Fruit fly (Drosophila melanogaster) whole organism, embryonic: ENCODE data around the gene corolla.

Source experiments
- CG10321 ChIP-seq: fragments of 200-800 bp; sonication (Bioruptor generic); IDR thresholded peaks from 2 replicates; pipeline ENCODE4 v1.3.6; 2022; ENCODE audit warnings: missing biosample characterization, missing genetic modification characterization
- CG10654 ChIP-seq: fragments of 200-800 bp; sonication (Bioruptor generic); optimal IDR thresholded peaks from 2 replicates; lab custom pipeline; 2016; ENCODE audit warnings: missing biosample characterization, missing genetic modification characterization
- CG12071 ChIP-seq: fragments of 200-800 bp; sonication (Bioruptor generic); optimal IDR thresholded peaks from 3 replicates; lab custom pipeline; 2018; ENCODE audit warnings: missing biosample characterization, mild to moderate bottlenecking, missing genetic modification characterization
- CG12236 ChIP-seq: fragments of 200-800 bp; sonication (Bioruptor generic); optimal IDR thresholded peaks from 2 replicates; lab custom pipeline; 2016; ENCODE audit warnings: missing biosample characterization, missing genetic modification characterization
- CG13624 ChIP-seq: fragments of 200-800 bp; sonication (Bioruptor generic); optimal IDR thresholded peaks from 2 replicates; lab custom pipeline; 2016; ENCODE audit warnings: missing biosample characterization, missing genetic modification characterization
- CG14860 ChIP-seq: fragments of 200-800 bp; sonication (Bioruptor generic); IDR thresholded peaks from 3 replicates; pipeline ENCODE4 v1.3.6; 2022; ENCODE audit warnings: missing biosample characterization, missing genetic modification characterization; ENCODE audit not compliant: partially characterized antibody
- CG1529 ChIP-seq: fragments of 200-800 bp; sonication (Bioruptor generic); optimal IDR thresholded peaks from 3 replicates; lab custom pipeline; 2018; ENCODE audit warnings: missing biosample characterization, missing genetic modification characterization
- CG17186 ChIP-seq: fragments of 200-800 bp; sonication (Bioruptor generic); optimal IDR thresholded peaks from 3 replicates; lab custom pipeline; 2017; ENCODE audit warnings: missing biosample characterization, missing genetic modification reagents, missing genetic modification characterization
- CG17612 ChIP-seq: fragments of 200-800 bp; sonication (Bioruptor generic); IDR thresholded peaks from 2 replicates; pipeline ENCODE4 v1.3.6; 2022; ENCODE audit warnings: missing biosample characterization, missing genetic modification characterization
- CG18262 ChIP-seq: fragments of 200-800 bp; optimal IDR thresholded peaks from 3 replicates; lab custom pipeline; 2019; ENCODE audit warnings: missing biosample characterization, mild to moderate bottlenecking, missing genetic modification characterization, moderate library complexity
- CG30020 ChIP-seq: fragments of 200-800 bp; optimal IDR thresholded peaks from 2 replicates; lab custom pipeline; 2019; ENCODE audit warnings: missing biosample characterization, mild to moderate bottlenecking, missing genetic modification characterization, moderate library complexity
- CG33213 ChIP-seq: fragments of 200-800 bp; sonication (Bioruptor generic); optimal IDR thresholded peaks from 3 replicates; lab custom pipeline; 2016; ENCODE audit warnings: missing biosample characterization, missing genetic modification characterization
- CG3407 ChIP-seq: fragments of 200-800 bp; sonication (Bioruptor generic); optimal IDR thresholded peaks from 2 replicates; lab custom pipeline; 2018; ENCODE audit warnings: missing biosample characterization, mild to moderate bottlenecking, missing genetic modification characterization
- CG4707 ChIP-seq: fragments of 200-800 bp; sonication (Bioruptor generic); optimal IDR thresholded peaks from 2 replicates; lab custom pipeline; 2018; ENCODE audit warnings: missing biosample characterization, mild to moderate bottlenecking, missing genetic modification characterization, moderate library complexity
- CG5180 ChIP-seq: fragments of 200-800 bp; sonication (Bioruptor generic); optimal IDR thresholded peaks from 3 replicates; lab custom pipeline; 2017; ENCODE audit warnings: missing biosample characterization, missing genetic modification characterization, mild to moderate bottlenecking, moderate library complexity, missing genetic modification reagents
- CG6689 ChIP-seq: fragments of 200-800 bp; sonication (Bioruptor generic); IDR thresholded peaks from 2 replicates; pipeline ENCODE4 v1.3.6; 2022; ENCODE audit warnings: missing biosample characterization, missing genetic modification characterization
- CG7839 ChIP-seq: fragments of 200-800 bp; sonication (Bioruptor generic); optimal IDR thresholded peaks from 3 replicates; lab custom pipeline; 2018; ENCODE audit warnings: missing biosample characterization, mild to moderate bottlenecking, missing genetic modification characterization, moderate library complexity
- CG8290 ChIP-seq, 3 experiments: fragments of 200-800 bp; sonication (Bioruptor generic); optimal IDR thresholded peaks; 2 replicates each; lab custom pipeline; 2016 to 2019; ENCODE audit warnings: missing biosample characterization in 3 of 3, missing genetic modification characterization in 3 of 3, mild to moderate bottlenecking in 2 of 3, moderate library complexity in 1 of 3
- CG9437 ChIP-seq: fragments of 200-800 bp; sonication (Bioruptor generic); optimal IDR thresholded peaks from 2 replicates; lab custom pipeline; 2018; ENCODE audit warnings: missing biosample characterization, mild to moderate bottlenecking, missing genetic modification characterization
- Camta ChIP-seq: fragments of 200-800 bp; sonication (Bioruptor generic); optimal IDR thresholded peaks from 2 replicates; lab custom pipeline; 2016; ENCODE audit warnings: missing biosample characterization, missing genetic modification characterization
- CoRest ChIP-seq: fragments of 200-800 bp; sonication (Bioruptor generic); optimal IDR thresholded peaks from 3 replicates; lab custom pipeline; 2018; ENCODE audit warnings: missing biosample characterization, mild to moderate bottlenecking, missing genetic modification characterization, moderate library complexity
- Dll ChIP-seq: fragments of 200-800 bp; sonication (Bioruptor generic); IDR thresholded peaks from 4 replicates; pipeline ENCODE4 v1.3.6; 2022; ENCODE audit warnings: missing biosample characterization, missing genetic modification characterization; ENCODE audit not compliant: partially characterized antibody
- Ets65A ChIP-seq: fragments of 200-800 bp; sonication (Bioruptor generic); peaks from one replicate; lab custom pipeline; 2016; ENCODE audit warnings: missing biosample characterization, missing genetic modification characterization
- H2.0 ChIP-seq: fragments of 200-800 bp; sonication (Bioruptor generic); IDR thresholded peaks from 2 replicates; pipeline ENCODE4 v1.3.6; 2022; ENCODE audit warnings: missing biosample characterization, missing genetic modification characterization
- Hand ChIP-seq: fragments of 200-800 bp; sonication (Bioruptor generic); optimal IDR thresholded peaks from 2 replicates; lab custom pipeline; 2017; ENCODE audit warnings: mild to moderate bottlenecking, missing biosample characterization, missing genetic modification reagents, missing genetic modification characterization
- MBD-R2 ChIP-seq: fragments of 200-800 bp; sonication (Bioruptor generic); IDR thresholded peaks from 2 replicates; pipeline ENCODE4 v1.3.6; 2022; ENCODE audit warnings: missing biosample characterization, missing genetic modification characterization
- Nf-YC ChIP-seq: fragments of 200-800 bp; optimal IDR thresholded peaks from 3 replicates; lab custom pipeline; 2019; ENCODE audit warnings: missing biosample characterization, mild to moderate bottlenecking, missing genetic modification characterization, moderate library complexity
- NfI ChIP-seq: fragments of 200-800 bp; sonication (Bioruptor generic); optimal IDR thresholded peaks from 3 replicates; lab custom pipeline; 2018; ENCODE audit warnings: missing biosample characterization, mild to moderate bottlenecking, missing genetic modification characterization, moderate library complexity
- Poxn ChIP-seq: fragments of 200-800 bp; sonication (Bioruptor generic); IDR thresholded peaks from 2 replicates; pipeline ENCODE4 v1.3.6; 2022; ENCODE audit warnings: missing biosample characterization, missing genetic modification characterization
- Trl ChIP-seq, 3 experiments: fragments of >200 bp in 2 of 3; fragments of 200-800 bp in 1 of 3; sonication (Bioruptor generic) in 1 of 3; optimal IDR thresholded peaks; 2 replicates in 1 of 3; 3 replicates in 2 of 3; lab custom pipeline; 2016 to 2017; ENCODE audit warnings: missing biosample characterization in 1 of 3, missing genetic modification characterization in 1 of 3
- bbx ChIP-seq: fragments of 200-800 bp; sonication (Bioruptor generic); IDR thresholded peaks from 2 replicates; pipeline ENCODE4 v1.3.6; 2022; ENCODE audit warnings: missing biosample characterization, missing genetic modification characterization; ENCODE audit not compliant: partially characterized antibody
- cas ChIP-seq: fragments of 200-800 bp; sonication (Bioruptor generic); IDR thresholded peaks from 2 replicates; pipeline ENCODE4 v1.3.6; 2022; ENCODE audit warnings: missing biosample characterization, missing genetic modification characterization
- chinmo ChIP-seq: fragments of 200-800 bp; sonication (Bioruptor generic); IDR thresholded peaks from 4 replicates; pipeline ENCODE4 v1.3.6; 2022; ENCODE audit warnings: missing biosample characterization, missing genetic modification characterization; ENCODE audit not compliant: partially characterized antibody
- ci ChIP-seq: fragments of 200-800 bp; sonication (Bioruptor generic); IDR thresholded peaks from 3 replicates; pipeline ENCODE4 v1.3.6; 2022; ENCODE audit warnings: missing biosample characterization, missing genetic modification characterization
- da ChIP-seq: fragments of 200-800 bp; sonication (Bioruptor generic); optimal IDR thresholded peaks from 2 replicates; lab custom pipeline; 2016; ENCODE audit warnings: missing biosample characterization, missing genetic modification characterization
- dysf ChIP-seq: fragments of 200-800 bp; sonication (Bioruptor generic); IDR thresholded peaks from 3 replicates; pipeline ENCODE4 v1.3.6; 2022; ENCODE audit warnings: missing biosample characterization, missing genetic modification characterization
- ems ChIP-seq: fragments of 200-800 bp; sonication (Bioruptor generic); optimal IDR thresholded peaks from 3 replicates; lab custom pipeline; 2016; ENCODE audit warnings: missing biosample characterization, missing genetic modification characterization
- grn ChIP-seq: fragments of 200-800 bp; sonication (Bioruptor generic); optimal IDR thresholded peaks from 3 replicates; lab custom pipeline; 2017; ENCODE audit warnings: missing biosample characterization, missing genetic modification characterization
- gro ChIP-seq: fragments of 200-800 bp; sonication (Bioruptor generic); optimal IDR thresholded peaks from 2 replicates; lab custom pipeline; 2016; ENCODE audit warnings: missing biosample characterization, missing genetic modification characterization
- ind ChIP-seq: fragments of 200-800 bp; sonication (Bioruptor generic); optimal IDR thresholded peaks from 3 replicates; lab custom pipeline; 2016; ENCODE audit warnings: missing biosample characterization, missing genetic modification characterization
- jing ChIP-seq: fragments of 200-800 bp; sonication (Bioruptor generic); optimal IDR thresholded peaks from 2 replicates; lab custom pipeline; 2018; ENCODE audit warnings: missing biosample characterization, mild to moderate bottlenecking, missing genetic modification characterization
- nom ChIP-seq: fragments of 200-800 bp; sonication (Bioruptor generic); optimal IDR thresholded peaks from 2 replicates; lab custom pipeline; 2017; ENCODE audit warnings: missing biosample characterization, missing genetic modification characterization, mild to moderate bottlenecking, moderate library complexity, missing genetic modification reagents
- salm ChIP-seq: fragments of 200-800 bp; sonication (Bioruptor generic); optimal IDR thresholded peaks from 2 replicates; lab custom pipeline; 2018; ENCODE audit warnings: missing biosample characterization, mild to moderate bottlenecking, missing genetic modification characterization
- scrt ChIP-seq: fragments of 200-800 bp; sonication (Bioruptor generic); optimal IDR thresholded peaks from 2 replicates; lab custom pipeline; 2018; ENCODE audit warnings: missing biosample characterization, mild to moderate bottlenecking, missing genetic modification characterization, moderate library complexity
- sisA ChIP-seq: fragments of 200-800 bp; sonication (Bioruptor generic); IDR thresholded peaks from 2 replicates; pipeline ENCODE4 v1.3.6; 2022; ENCODE audit warnings: missing biosample characterization, missing genetic modification characterization
- tgo ChIP-seq: fragments of 200-800 bp; sonication (Bioruptor generic); IDR thresholded peaks from 3 replicates; pipeline ENCODE4 v1.3.6; 2022; ENCODE audit warnings: missing biosample characterization, missing genetic modification characterization
- tna ChIP-seq: fragments of 200-800 bp; sonication (Bioruptor generic); IDR thresholded peaks from 2 replicates; pipeline ENCODE4 v1.3.6; 2022; ENCODE audit warnings: missing biosample characterization, missing genetic modification characterization; ENCODE audit not compliant: partially characterized antibody
- toy ChIP-seq: fragments of 200-800 bp; sonication (Bioruptor generic); IDR thresholded peaks from 2 replicates; pipeline ENCODE4 v1.3.6; 2022; ENCODE audit warnings: missing biosample characterization, missing genetic modification characterization
- trh ChIP-seq: fragments of 200-800 bp; sonication (Bioruptor generic); optimal IDR thresholded peaks from 2 replicates; lab custom pipeline; 2016; ENCODE audit warnings: missing biosample characterization, missing genetic modification characterization
- unpg ChIP-seq: fragments of 200-800 bp; sonication (Bioruptor generic); optimal IDR thresholded peaks from 3 replicates; lab custom pipeline; 2018; ENCODE audit warnings: missing biosample characterization, mild to moderate bottlenecking, missing genetic modification characterization, moderate library complexity
- yki ChIP-seq: fragments of >200 bp; optimal IDR thresholded peaks from 3 replicates; lab custom pipeline; 2018

Gene corolla

dm6 chrX:17599330-17599729 is 32.5 kb downstream of the corolla start, which contains the start of gene X11L:
TSS of gene X11L (plus strand) at chrX:17599608.
- peak; percentile 37 for TF ChIP-seq CG12236 (GFP tag; lab: Kevin White, UChicago)
- TF ChIP-seq Hand (GFP tag; lab: Kevin White, UChicago), result no peak
- peak; percentile 73 for TF ChIP-seq sisA
- TF ChIP-seq unpg, result no peak
- peak; percentile 86 for TF ChIP-seq gro (GFP tag; lab: Kevin White, UChicago)
- TF ChIP-seq NfI (GFP tag; lab: Kevin White, UChicago), result no peak
- peak; percentile 98 for TF ChIP-seq Ets65A (GFP tag; lab: Kevin White, UChicago)
- no peak for TF ChIP-seq CG3407 (GFP tag; lab: Kevin White, UChicago)
- no peak for TF ChIP-seq cas (GFP tag; lab: Robert Waterston, UW)
- TF ChIP-seq CG5180, result peak; percentile 16
- TF ChIP-seq CG6689 (GFP tag; lab: Robert Waterston, UW), result peak; percentile 54
- no peak for TF ChIP-seq yki (lab: Kevin White, UChicago)
- peak; percentile 73 for TF ChIP-seq CG17186
- TF ChIP-seq scrt (GFP tag; lab: Kevin White, UChicago), result no peak
- TF ChIP-seq ems, result peak; percentile 59
- peak; percentile 54 for TF ChIP-seq CoRest (tag; lab: Kevin White, UChicago)
- TF ChIP-seq tgo (GFP tag; lab: Robert Waterston, UW), result peak; percentile 58
- peak; percentile 83 for TF ChIP-seq MBD-R2
- peak; percentile 67 for TF ChIP-seq H2.0 (GFP tag; lab: Robert Waterston, UW)
- peak; percentile 83 for TF ChIP-seq ci (GFP tag; lab: Robert Waterston, UW)
- TF ChIP-seq jing (GFP tag; lab: Kevin White, UChicago), result peak; percentile 35
- TF ChIP-seq ind (GFP tag; lab: Kevin White, UChicago), result peak; percentile 77
- TF ChIP-seq CG14860 (GFP tag; lab: Robert Waterston, UW), result peak; percentile 84
- peak; percentile 84; the same call in 3 of the 4 replicates for TF ChIP-seq chinmo (GFP tag; lab: Robert Waterston, UW)
- no peak for TF ChIP-seq da
- TF ChIP-seq CG10321 (GFP tag; lab: Robert Waterston, UW), result no peak
- TF ChIP-seq tna, result peak; percentile 87
- TF ChIP-seq Camta (GFP tag; lab: Kevin White, UChicago), result peak; percentile 66
- peak; percentile 31 for TF ChIP-seq Nf-YC (tag; lab: Kevin White, UChicago)
- peak; percentile 54 for TF ChIP-seq CG8290 (GFP tag; optimal IDR thresholded peaks at IDR 0.05; lab: Kevin White, UChicago)
- peak; percentile 11 to 90 for TF ChIP-seq CG8290 (tag; optimal IDR thresholded peaks at IDR 0.05; lab: Kevin White, UChicago)
- TF ChIP-seq CG7839 (tag; lab: Kevin White, UChicago), result no peak
- TF ChIP-seq salm, result no peak
- peak; percentile 68 for TF ChIP-seq dysf (GFP tag; lab: Robert Waterston, UW)
- TF ChIP-seq Poxn, result no peak
- no peak for TF ChIP-seq trh (GFP tag; lab: Kevin White, UChicago)
- TF ChIP-seq CG4707 (GFP tag; lab: Kevin White, UChicago), result no peak
- TF ChIP-seq Dll (GFP tag; lab: Robert Waterston, UW), result peak; percentile 87
- peak; percentile 69 for TF ChIP-seq CG17612 (GFP tag; lab: Robert Waterston, UW)
- TF ChIP-seq CG12071 (GFP tag; lab: Kevin White, UChicago), result no peak
- peak; percentile 1 for TF ChIP-seq CG1529 (GFP tag; lab: Kevin White, UChicago)
- peak; percentile 50 for TF ChIP-seq CG18262 (tag; lab: Kevin White, UChicago)
- TF ChIP-seq bbx (GFP tag; lab: Robert Waterston, UW), result peak; percentile 89
- no peak for TF ChIP-seq toy
- no peak for TF ChIP-seq Trl (optimal IDR thresholded peaks at IDR 0.05; lab: Kevin White, UChicago)
- TF ChIP-seq Trl (GFP tag; optimal IDR thresholded peaks at IDR 0.05; lab: Kevin White, UChicago), result peak; percentile 77
- TF ChIP-seq CG13624 (GFP tag; lab: Kevin White, UChicago), result peak; percentile 69
- no peak for TF ChIP-seq nom
- TF ChIP-seq CG33213 (GFP tag; lab: Kevin White, UChicago), result peak; percentile 76
- peak; percentile 25 for TF ChIP-seq CG30020 (tag; lab: Kevin White, UChicago)
- TF ChIP-seq CG10654 (GFP tag; lab: Kevin White, UChicago), result peak; percentile 63
- TF ChIP-seq grn (GFP tag; lab: Kevin White, UChicago), result no peak
- peak; percentile 38 for TF ChIP-seq CG9437 (GFP tag; lab: Kevin White, UChicago)
